Fruit fly (Drosophila melanogaster) S2 (cell line): ENCODE measurements around the gene Ilp7.

Experiments
- CG8478 ChIP-seq: fragments of >200 bp; optimal IDR thresholded peaks from 2 replicates; lab custom pipeline; 2018
- CTCF ChIP-seq, 2 experiments: fragments of >200 bp; optimal IDR thresholded peaks; 2 replicates each; lab custom pipeline; 2018

dm6 chrX:3667199-3667671 lies at the start of gene Ilp7:
- no peak for TF ChIP-seq CTCF (optimal IDR thresholded peaks at IDR 0.05; lab: Kevin White, UChicago)
- TF ChIP-seq CG8478: no peak
